Worm (Caenorhabditis elegans) whole organism, young adult: ENCODE data around the gene srh-39.

Source experiments
- F37B4.10 ChIP-seq: fragments of 200-800 bp; sonication (Bioruptor generic); IDR thresholded peaks from 2 replicates; pipeline ENCODE4 v1.3.6; 2022; ENCODE audit warnings: missing genetic modification characterization, missing compliant biosample characterization
- ets-4 ChIP-seq: fragments of 200-800 bp; sonication (Bioruptor generic); optimal IDR thresholded peaks from 2 replicates; lab custom pipeline; 2018; ENCODE audit warnings: mild to moderate bottlenecking, missing genetic modification characterization, missing compliant biosample characterization
- hsf-1 ChIP-seq: fragments of 200-800 bp; sonication (Bioruptor generic); IDR thresholded peaks from 2 replicates; pipeline ENCODE4 v1.3.6; 2022; ENCODE audit warnings: missing genetic modification reagents, missing genetic modification characterization, missing compliant biosample characterization
- lag-1 ChIP-seq: fragments of 200-800 bp; sonication (Bioruptor generic); IDR thresholded peaks from 2 replicates; pipeline ENCODE4 v1.3.6; 2022; ENCODE audit warnings: missing genetic modification reagents, missing genetic modification characterization, missing compliant biosample characterization
- snpc-4 ChIP-seq, 5 experiments: fragments of 150-350 bp in 1 of 5; sonication (generic microtip) in 4 of 5; optimal IDR thresholded peaks; 2 replicates each; lab custom pipeline; 2014 to 2018; ENCODE audit warnings: missing genetic modification characterization in 5 of 5, missing biosample characterization in 3 of 5, antibody characterized with exemption in 2 of 5, mild to moderate bottlenecking in 2 of 5, missing compliant biosample characterization in 2 of 5, missing genotype in 2 of 5, moderate library complexity in 2 of 5, missing genetic modification reagents in 1 of 5
- unc-62 ChIP-seq: fragments of 150-350 bp; optimal IDR thresholded peaks from 2 replicates; lab custom pipeline; 2014; ENCODE audit warnings: missing biosample characterization, missing genetic modification reagents, missing genetic modification characterization

ce11 chrII:7806872-7807271 lies 41.5 kb upstream of the srh-39 start:
- TF ChIP-seq snpc-4 (GFP tag; optimal IDR thresholded peaks at IDR 0.05; lab: Kevin White, UChicago): no peak
- no peak for TF ChIP-seq snpc-4 (tag; optimal IDR thresholded peaks at IDR 0.05; lab: Kevin White, UChicago)
- TF ChIP-seq unc-62: no peak
- no peak for TF ChIP-seq hsf-1 (GFP tag; lab: Robert Waterston, UW)
- no peak for TF ChIP-seq ets-4 (GFP tag; lab: Kevin White, UChicago)
- TF ChIP-seq lag-1: no peak
- no peak for TF ChIP-seq F37B4.10 (GFP tag; lab: Robert Waterston, UW)
